Worm (Caenorhabditis elegans): Measurements from ENCODE around the gene ddx-46.

ce11 chrIV:1289327-1289726, 20.1 kb downstream of the ddx-46 start, which contains the start of gene plst-1:
- no peak for TF ChIP-seq ama-1 (optimal IDR thresholded peaks at IDR 0.05)
- TF ChIP-seq ref-2 (tag; optimal IDR thresholded peaks at IDR 0.05): no peak
- TF ChIP-seq nfya-1 (tag; optimal IDR thresholded peaks at IDR 0.05): no peak
- TF ChIP-seq nhr-232 (tag; optimal IDR thresholded peaks at IDR 0.05): no peak
